Worm (Caenorhabditis elegans) whole organism, L1 larva: ENCODE data around the gene str-37.

Experiments used
- elt-3 ChIP-seq, 6 experiments: fragments of 150-350 bp in 1 of 6; sonication (generic microtip); optimal IDR thresholded peaks; 2 replicates each; lab custom pipeline; 2017 to 2018; ENCODE audit warnings: missing biosample characterization in 6 of 6, missing genetic modification characterization in 6 of 6, inconsistent platforms in 1 of 6
- lin-13 ChIP-seq: fragments of 150-350 bp; optimal IDR thresholded peaks from 2 replicates; lab custom pipeline; 2014; ENCODE audit warnings: missing biosample characterization, missing genetic modification reagents, missing genetic modification characterization
- lin-15B ChIP-seq: fragments of 150-350 bp; sonication (generic microtip); optimal IDR thresholded peaks from 3 replicates; lab custom pipeline; 2014; ENCODE audit warnings: missing biosample characterization, missing genetic modification characterization
- lin-39 ChIP-seq: fragments of 150-350 bp; optimal IDR thresholded peaks from 2 replicates; lab custom pipeline; 2014; ENCODE audit warnings: missing biosample characterization, missing genetic modification reagents, missing genetic modification characterization
- sup-37 ChIP-seq: fragments of 200-800 bp; sonication (Bioruptor generic); optimal IDR thresholded peaks from 2 replicates; lab custom pipeline; 2018; ENCODE audit warnings: mild to moderate bottlenecking, missing genetic modification characterization, missing compliant biosample characterization

DNA sequence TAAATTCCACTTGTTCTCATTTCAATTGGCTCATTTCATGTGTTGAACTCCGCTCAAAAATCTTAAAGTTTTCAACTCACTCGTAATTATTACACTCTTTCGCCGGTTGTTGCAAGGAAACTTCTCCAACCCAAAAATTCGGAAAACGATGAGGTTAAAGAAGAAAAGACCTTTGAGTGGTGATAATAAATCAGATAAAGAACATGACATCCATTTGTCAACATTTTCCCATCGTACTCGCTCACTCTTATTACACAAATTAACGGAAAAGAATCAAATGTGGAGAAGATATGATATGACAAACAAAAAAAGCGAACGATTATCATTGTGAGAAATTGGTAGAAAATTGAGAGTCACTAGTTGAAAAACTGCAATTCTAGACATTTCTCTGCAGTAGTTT, 42.3 kb upstream of the str-37 start:
- TF ChIP-seq elt-3 (tag; optimal IDR thresholded peaks at IDR 0.05; lab: Kevin White, UChicago) (no peak), lin-13 (GFP tag; lab: Kevin White, UChicago) (no peak), sup-37 (GFP tag; lab: Kevin White, UChicago) (no peak), lin-15B (tag; lab: Kevin White, UChicago) (no peak), lin-39 (no peak)
